Worm (Caenorhabditis elegans): Measurements from ENCODE around the gene srh-32.

ce11 chrV:17683290-17683689 is 17.7 kb upstream of the srh-32 start:
- TF ChIP-seq W03F9.2 (tag; optimal IDR thresholded peaks at IDR 0.05) (no peak), him-1 (tag; optimal IDR thresholded peaks at IDR 0.05) (no peak)
